Fruit fly (Drosophila melanogaster): ENCODE measurements around the gene CG7720.

dm6 chr3R:18804278-18804903 lies 9.4 kb upstream of the CG7720 start:
- TF ChIP-seq psq (GFP tag; optimal IDR thresholded peaks at IDR 0.05) (no peak), dsf (GFP tag; optimal IDR thresholded peaks at IDR 0.05; ENCODE audit: borderline replicate concordance) (no peak), h (GFP tag; optimal IDR thresholded peaks at IDR 0.05) (no peak), br (GFP tag; optimal IDR thresholded peaks at IDR 0.05) (no peak), Myc (optimal IDR thresholded peaks at IDR 0.05) (no peak), pan (optimal IDR thresholded peaks at IDR 0.05) (no peak), dl (GFP tag; optimal IDR thresholded peaks at IDR 0.05; ENCODE audit: insufficient read depth in 1 of 2, partially characterized antibody in 2 of 2) (no peak), Dfd (GFP tag; optimal IDR thresholded peaks at IDR 0.05) (no peak), Mio (GFP tag; optimal IDR thresholded peaks at IDR 0.05) (no peak)
